Worm (Caenorhabditis elegans) whole organism, L3 larva: ENCODE data around the gene ceh-33.

ENCODE experiments used
- nfya-1 ChIP-seq: sonication (generic microtip); optimal IDR thresholded peaks from 2 replicates; lab custom pipeline; 2017; ENCODE audit warnings: missing genetic modification characterization, mild to moderate bottlenecking, missing compliant biosample characterization, antibody characterized with exemption, moderate library complexity; ENCODE audit not compliant: insufficient read depth
- nhr-23 ChIP-seq: fragments of 150-350 bp; optimal IDR thresholded peaks from 2 replicates; lab custom pipeline; 2014; ENCODE audit warnings: missing biosample characterization, missing genetic modification reagents, missing genetic modification characterization
- nhr-237 ChIP-seq: fragments of 150-350 bp; optimal IDR thresholded peaks from 2 replicates; lab custom pipeline; 2014; ENCODE audit warnings: missing biosample characterization, missing genetic modification characterization
- nhr-28 ChIP-seq: fragments of 150-350 bp; optimal IDR thresholded peaks from 2 replicates; lab custom pipeline; 2014; ENCODE audit warnings: missing biosample characterization, missing genetic modification characterization
- pqm-1 ChIP-seq: fragments of 150-350 bp; optimal IDR thresholded peaks from 2 replicates; lab custom pipeline; 2017; ENCODE audit warnings: missing biosample characterization, missing genetic modification characterization, inconsistent platforms
- sea-2 ChIP-seq: fragments of 150-350 bp; sonication (generic microtip); optimal IDR thresholded peaks from 4 replicates; lab custom pipeline; 2014; ENCODE audit warnings: missing biosample characterization, missing genetic modification reagents, missing genetic modification characterization
- unc-39 ChIP-seq: sonication (generic microtip); optimal IDR thresholded peaks from 4 replicates; lab custom pipeline; 2017; ENCODE audit warnings: missing biosample characterization, missing genetic modification characterization
- ztf-4 ChIP-seq: fragments of 150-350 bp; optimal IDR thresholded peaks from 2 replicates; lab custom pipeline; 2014; ENCODE audit warnings: missing biosample characterization, missing genetic modification characterization

DNA sequence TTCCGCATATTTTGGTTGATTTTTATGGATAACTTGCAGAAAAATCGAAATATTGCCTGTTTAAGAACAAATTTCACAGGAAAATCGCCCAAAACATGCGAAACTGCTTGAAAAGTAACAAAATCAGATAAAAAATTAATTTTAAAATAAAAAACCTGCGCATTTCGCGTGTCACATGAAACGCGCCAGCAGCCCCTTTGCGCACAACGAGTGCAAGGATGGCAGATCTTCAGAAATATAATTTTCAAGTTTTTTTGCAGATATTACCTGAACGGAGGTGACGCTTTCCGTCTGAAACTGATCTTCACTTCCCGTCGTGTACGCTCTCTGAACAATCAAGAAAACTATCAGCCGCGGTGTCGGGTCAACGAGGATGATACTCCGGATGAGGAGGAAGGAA is 49.5 kb downstream of the ceh-33 start:
- TF ChIP-seq sea-2 (GFP tag; lab: Kevin White, UChicago) (no peak), nhr-23 (tag; lab: Kevin White, UChicago) (peak; percentile 51), nhr-28 (tag; lab: Kevin White, UChicago) (no peak), unc-39 (no peak), nhr-237 (tag; lab: Kevin White, UChicago) (no peak), ztf-4 (tag; lab: Kevin White, UChicago) (no peak), nfya-1 (tag; lab: Kevin White, UChicago) (peak; percentile 53), pqm-1 (tag; lab: Kevin White, UChicago) (no peak)
